Worm (Caenorhabditis elegans) whole organism, L4/young adult: ENCODE measurements around the gene spcs-3.

Experiments
- W03F9.2 ChIP-seq: fragments of 150-350 bp; optimal IDR thresholded peaks from 2 replicates; lab custom pipeline; 2014; ENCODE audit warnings: missing biosample characterization, missing genetic modification characterization
- dao-5 ChIP-seq: sonication (generic microtip); optimal IDR thresholded peaks from 2 replicates; lab custom pipeline; 2016; ENCODE audit warnings: missing genotype, missing genetic modification characterization, moderate library complexity, missing compliant biosample characterization
- him-1 ChIP-seq: sonication (generic microtip); optimal IDR thresholded peaks from 2 replicates; lab custom pipeline; 2016; ENCODE audit warnings: missing genotype, missing genetic modification reagents, missing genetic modification characterization, missing compliant biosample characterization

spcs-3 gene

ce11 chrIII:8030963-8031362 lies 13.9 kb upstream of the spcs-3 start, which contains the start of gene F44B9.9:
Gene F44B9.9, minus strand, starts transcription at chrIII:8031063.
- TF ChIP-seq dao-5 (tag; lab: Kevin White, UChicago) (no peak), him-1 (tag; lab: Kevin White, UChicago) (no peak), W03F9.2 (tag; lab: Kevin White, UChicago) (no peak)

- no peak for TF ChIP-seq dao-5 (tag; lab: Kevin White, UChicago)
- TF ChIP-seq him-1 (tag; lab: Kevin White, UChicago) = no peak
- TF ChIP-seq W03F9.2 (tag; lab: Kevin White, UChicago) = no peak
Observed at ce11 chrIII:8033534-8033933, 11.3 kb upstream of the spcs-3 start, which contains the start of gene F44B9.10. Gene F44B9.10, minus strand, starts transcription at chrIII:8033634.

ce11 chrIII:8036050-8036449 lies 8.8 kb upstream of the spcs-3 start:
- TF ChIP-seq him-1 (tag; lab: Kevin White, UChicago) (no peak), dao-5 (tag; lab: Kevin White, UChicago) (no peak), W03F9.2 (tag; lab: Kevin White, UChicago) (no peak)

ce11 chrIII:8036497-8036896 lies 8.3 kb upstream of the spcs-3 start:
- TF ChIP-seq dao-5 (tag; lab: Kevin White, UChicago) (no peak), W03F9.2 (tag; lab: Kevin White, UChicago) (no peak), him-1 (tag; lab: Kevin White, UChicago) (no peak)

ce11 chrIII:8037941-8038340 lies 6.9 kb upstream of the spcs-3 start, which contains the start of gene dpf-6:
Gene dpf-6, plus strand, starts transcription at chrIII:8038241.
- TF ChIP-seq dao-5 (tag; lab: Kevin White, UChicago) (no peak), him-1 (tag; lab: Kevin White, UChicago) (no peak), W03F9.2 (tag; lab: Kevin White, UChicago) (no peak)

ce11 chrIII:8042775-8043174 lies 2.0 kb upstream of the spcs-3 start, which contains the start of gene K12H4.6:
Gene K12H4.6, minus strand, starts transcription at chrIII:8042875.
- no peak for TF ChIP-seq W03F9.2 (tag; lab: Kevin White, UChicago)
- no peak for TF ChIP-seq him-1 (tag; lab: Kevin White, UChicago)
- no peak for TF ChIP-seq dao-5 (tag; lab: Kevin White, UChicago)

ce11 chrIII:8043784-8044183 lies 1.0 kb upstream of the spcs-3 start:
- peak; percentile 97 for TF ChIP-seq him-1 (tag; lab: Kevin White, UChicago)
- peak; percentile 65 for TF ChIP-seq dao-5 (tag; lab: Kevin White, UChicago)
- TF ChIP-seq W03F9.2 (tag; lab: Kevin White, UChicago) = peak; percentile 98

ce11 chrIII:8044187-8044586 lies 630 bp upstream of the spcs-3 start, which contains the start of gene K12H4.5:
Gene K12H4.5, plus strand, starts transcription at chrIII:8044487.
- no peak for TF ChIP-seq dao-5 (tag; lab: Kevin White, UChicago)
- TF ChIP-seq him-1 (tag; lab: Kevin White, UChicago) = no peak
- no peak for TF ChIP-seq W03F9.2 (tag; lab: Kevin White, UChicago)

- TF ChIP-seq him-1 (tag; lab: Kevin White, UChicago) (no peak), W03F9.2 (tag; lab: Kevin White, UChicago) (no peak), dao-5 (tag; lab: Kevin White, UChicago) (no peak)
Observed at ce11 chrIII:8045734-8046133, 917 bp downstream of the spcs-3 start, which contains the start of gene K12H4.3. Gene K12H4.3, plus strand, starts transcription at chrIII:8046034.

ce11 chrIII:8047412-8047811 lies 2.6 kb downstream of the spcs-3 start, which contains the start of gene K12H4.2:
Gene K12H4.2, plus strand, starts transcription at chrIII:8047712.
- TF ChIP-seq W03F9.2 (tag; lab: Kevin White, UChicago) (no peak), dao-5 (tag; lab: Kevin White, UChicago) (no peak), him-1 (tag; lab: Kevin White, UChicago) (no peak)

- no peak for TF ChIP-seq dao-5 (tag; lab: Kevin White, UChicago)
- TF ChIP-seq W03F9.2 (tag; lab: Kevin White, UChicago) = no peak
- TF ChIP-seq him-1 (tag; lab: Kevin White, UChicago) = no peak
Observed at ce11 chrIII:8050944-8051343, 6.1 kb downstream of the spcs-3 start, which contains the start of gene K12H4.7. Gene K12H4.7, minus strand, starts transcription at chrIII:8051081.

ce11 chrIII:8051838-8052237 lies 7.0 kb downstream of the spcs-3 start:
- TF ChIP-seq him-1 (tag; lab: Kevin White, UChicago) (no peak), W03F9.2 (tag; lab: Kevin White, UChicago) (no peak), dao-5 (tag; lab: Kevin White, UChicago) (no peak)

- no peak for TF ChIP-seq W03F9.2 (tag; lab: Kevin White, UChicago)
- no peak for TF ChIP-seq him-1 (tag; lab: Kevin White, UChicago)
- TF ChIP-seq dao-5 (tag; lab: Kevin White, UChicago) = no peak
Observed at ce11 chrIII:8061114-8061513, 16.3 kb downstream of the spcs-3 start.

ce11 chrIII:8063659-8064058 lies 18.8 kb downstream of the spcs-3 start:
- TF ChIP-seq him-1 (tag; lab: Kevin White, UChicago) (no peak), dao-5 (tag; lab: Kevin White, UChicago) (no peak), W03F9.2 (tag; lab: Kevin White, UChicago) (no peak)
